Worm (Caenorhabditis elegans): ENCODE data around the gene sdz-36.

- TF ChIP-seq snpc-4 (tag; optimal IDR thresholded peaks at IDR 0.05): no peak
- TF ChIP-seq daf-12 (tag; optimal IDR thresholded peaks at IDR 0.05): no peak
- no peak for TF ChIP-seq hlh-30 (tag; optimal IDR thresholded peaks at IDR 0.05; ENCODE audit: insufficient read depth)
- TF ChIP-seq php-3 (GFP tag; IDR thresholded peaks at IDR 0.05): no peak
- TF ChIP-seq aha-1 (tag): no peak
- no peak for TF ChIP-seq skn-1 (tag; optimal IDR thresholded peaks at IDR 0.05)
- no peak for TF ChIP-seq ama-1 (optimal IDR thresholded peaks at IDR 0.05)
- no peak for TF ChIP-seq Y105C5A.15 (GFP tag; IDR thresholded peaks at IDR 0.05)
- no peak for TF ChIP-seq ceh-20 (GFP tag; IDR thresholded peaks at IDR 0.05)
These were observed 48.3 kb downstream of the sdz-36 start for ce11 chrIV:9739001-9739400.

All from whole organism, L4 larva.